Fruit fly (Drosophila melanogaster): ENCODE data around the gene Cog8.

dm6 chr2L:11455555-11456128 lies 43.1 kb downstream of the Cog8 start:
- TF ChIP-seq CTCF (optimal IDR thresholded peaks at IDR 0.05) = no peak
- no peak for TF ChIP-seq CG8478 (optimal IDR thresholded peaks at IDR 0.05)
